Worm (Caenorhabditis elegans): ENCODE data around the gene gcy-22.

Gene gcy-22

DNA sequence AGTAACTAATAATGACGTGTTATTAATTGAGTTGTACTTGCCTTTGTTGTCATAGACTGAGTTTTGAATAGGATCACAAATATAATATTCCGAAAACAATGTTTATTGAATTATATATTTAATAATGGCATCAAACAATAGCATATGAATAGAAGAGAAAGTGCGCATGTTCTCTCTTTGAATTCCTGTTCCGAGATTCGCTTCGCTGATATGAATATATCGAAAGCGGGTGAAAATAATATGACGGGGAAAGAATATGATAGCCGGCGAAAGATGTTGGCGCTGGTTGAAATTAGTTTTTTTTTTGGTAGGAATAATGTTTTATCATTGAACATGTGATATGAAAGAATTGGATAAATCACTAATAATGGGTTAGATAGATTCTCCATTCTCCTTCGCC lies 4.8 kb downstream of the gcy-22 start, which contains the start of gene T03D8.6:
TSS of gene T03D8.6 (minus strand) at position 298 of the 400 bp plus-strand sequence.
- TF ChIP-seq lsy-2 (tag; optimal IDR thresholded peaks at IDR 0.05) (no peak), gmeb-1 (tag; optimal IDR thresholded peaks at IDR 0.05) (no peak), nhr-237 (tag; optimal IDR thresholded peaks at IDR 0.05) (no peak), nhr-12 (tag; optimal IDR thresholded peaks at IDR 0.05) (no peak), elt-3 (tag; optimal IDR thresholded peaks at IDR 0.05) (no peak), mdl-1 (tag; optimal IDR thresholded peaks at IDR 0.05) (no peak), egl-27 (tag; optimal IDR thresholded peaks at IDR 0.05) (no peak), ztf-1 (GFP tag; conservative IDR thresholded peaks at IDR 0.05) (no peak), ztf-11 (tag; optimal IDR thresholded peaks at IDR 0.05) (no peak), unc-55 (GFP tag; optimal IDR thresholded peaks at IDR 0.05) (no peak), ZK546.5 (tag; optimal IDR thresholded peaks at IDR 0.05) (no peak), ceh-16 (tag; optimal IDR thresholded peaks at IDR 0.05) (no peak)

DNA sequence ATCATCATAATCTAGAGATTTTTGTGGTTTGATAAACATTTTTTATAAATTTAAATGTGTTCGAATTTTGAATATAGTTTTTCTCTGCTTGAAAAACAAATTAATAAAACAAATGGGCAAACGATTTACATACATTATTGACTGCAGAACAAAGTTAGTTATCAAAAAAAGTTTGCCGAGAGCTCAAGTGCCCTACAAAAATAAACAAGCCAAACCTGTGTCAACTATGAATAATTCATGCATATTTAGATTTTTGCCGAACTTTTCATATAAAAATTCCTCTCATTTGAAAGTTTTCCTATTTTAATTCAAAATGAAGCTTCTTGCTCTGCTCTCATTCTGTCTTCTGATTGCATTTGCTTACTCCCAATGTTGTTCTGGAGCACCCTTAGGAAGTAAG lies 9.0 kb downstream of the gcy-22 start, which contains the start of gene sshk-1:
TSS of gene sshk-1 (plus strand) at position 301 of the 400 bp plus-strand sequence.
- TF ChIP-seq unc-55 (GFP tag; optimal IDR thresholded peaks at IDR 0.05) (no peak), F13H6.1 (tag; optimal IDR thresholded peaks at IDR 0.05) (no peak), nhr-12 (tag; optimal IDR thresholded peaks at IDR 0.05) (no peak), R02D3.7 (tag; optimal IDR thresholded peaks at IDR 0.05) (no peak), snpc-4 (tag; optimal IDR thresholded peaks at IDR 0.05) (no peak)

DNA sequence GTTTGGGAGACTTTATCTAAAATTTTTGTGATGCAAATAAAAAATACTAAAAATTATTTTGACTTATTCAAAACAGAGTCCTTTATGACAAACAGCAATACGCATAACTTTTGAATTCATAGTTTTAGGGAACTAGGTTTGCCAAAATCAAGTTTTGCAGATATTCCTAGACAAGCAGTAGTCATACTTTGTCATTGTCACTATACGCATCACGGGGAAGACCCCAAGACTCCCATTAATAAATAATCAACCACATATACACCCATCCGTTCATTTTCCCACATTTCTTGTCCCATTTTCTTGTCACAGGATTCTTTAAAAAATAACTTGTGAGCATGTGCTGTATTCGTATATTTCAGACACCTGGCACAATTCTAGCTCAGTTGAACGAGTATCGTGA lies 10.4 kb downstream of the gcy-22 start, which contains the start of gene Y44A6D.7:
TSS of gene Y44A6D.7 (plus strand) at position 301 of the 400 bp plus-strand sequence.
- TF ChIP-seq ceh-82 (tag; optimal IDR thresholded peaks at IDR 0.05) (no peak), unc-55 (GFP tag; optimal IDR thresholded peaks at IDR 0.05) (peak; percentile 39)

DNA sequence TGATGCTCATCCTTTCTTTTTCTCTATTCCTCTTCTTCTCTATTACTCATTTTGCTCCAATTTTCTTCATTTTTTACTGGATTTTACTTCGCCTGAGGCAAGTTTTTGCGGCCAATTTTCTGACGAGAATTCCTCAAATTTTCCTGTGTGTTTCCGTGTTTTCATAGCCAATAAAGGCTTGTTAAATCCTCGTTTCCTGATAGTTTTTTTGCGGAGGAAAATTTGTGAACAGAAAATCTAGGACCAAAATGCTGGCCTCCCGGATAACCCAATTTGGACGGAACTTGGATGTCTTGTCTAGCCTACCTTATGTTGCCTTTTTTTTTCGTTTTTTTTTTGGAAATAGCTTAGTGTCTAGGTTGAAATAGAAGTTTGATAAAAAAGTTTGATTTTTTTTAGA lies 11.2 kb downstream of the gcy-22 start:
- TF ChIP-seq elt-1 (tag; optimal IDR thresholded peaks at IDR 0.05), result no peak
- TF ChIP-seq lin-13 (GFP tag; optimal IDR thresholded peaks at IDR 0.05), result no peak
- TF ChIP-seq dmd-4 (tag; optimal IDR thresholded peaks at IDR 0.05), result no peak
- no peak for TF ChIP-seq nhr-23 (tag; optimal IDR thresholded peaks at IDR 0.05)
- TF ChIP-seq C34F6.9 (tag; optimal IDR thresholded peaks at IDR 0.05), result no peak
- no peak for TF ChIP-seq ztf-1 (GFP tag; conservative IDR thresholded peaks at IDR 0.05)

DNA sequence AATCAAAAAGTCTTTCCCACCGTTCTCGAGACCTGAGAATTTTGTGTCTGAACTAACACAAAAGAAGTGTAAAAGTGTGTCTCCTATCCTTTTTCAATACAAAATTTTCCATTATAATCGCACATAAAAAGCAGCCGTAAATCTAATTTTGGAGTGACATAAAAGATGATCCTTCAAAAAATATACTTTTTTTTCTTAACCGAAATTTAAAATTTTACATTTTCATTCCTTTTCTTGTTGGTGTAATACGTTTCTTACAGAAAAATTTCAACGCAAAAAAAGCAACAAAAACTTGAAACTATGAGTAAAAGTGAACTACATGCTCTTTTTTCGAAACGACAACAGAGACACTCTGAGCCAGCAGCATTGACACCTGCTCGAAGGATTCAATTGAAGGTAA lies 17.8 kb downstream of the gcy-22 start, which contains the start of gene Y44A6D.6:
TSS of gene Y44A6D.6 (plus strand) at position 301 of the 400 bp plus-strand sequence.
- no peak for TF ChIP-seq Y55F3AM.14 (GFP tag; optimal IDR thresholded peaks at IDR 0.05)
- no peak for TF ChIP-seq nhr-11 (tag; optimal IDR thresholded peaks at IDR 0.05)
- no peak for TF ChIP-seq skn-1 (tag; optimal IDR thresholded peaks at IDR 0.05)

DNA sequence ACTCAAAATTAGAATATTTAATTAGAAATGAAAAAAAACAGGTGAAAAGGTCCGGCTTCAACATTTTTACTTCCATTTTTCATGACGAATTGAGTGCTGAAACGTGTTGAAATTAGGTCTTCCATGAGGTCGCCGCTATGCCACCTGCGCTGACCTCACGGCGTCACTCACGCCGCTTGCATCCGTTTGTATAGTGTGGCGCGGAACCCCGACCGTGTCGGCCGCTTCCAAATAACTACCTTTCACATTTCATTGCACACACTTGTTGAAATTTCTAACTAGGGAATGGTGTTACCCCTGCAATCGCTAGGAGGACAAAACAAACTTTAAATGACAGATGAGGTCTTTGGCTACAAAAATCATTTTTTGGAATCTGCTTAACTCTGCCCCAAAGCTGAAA lies 21.4 kb downstream of the gcy-22 start:
- peak; percentile 90 for TF ChIP-seq snpc-4 (tag; optimal IDR thresholded peaks at IDR 0.05)

DNA sequence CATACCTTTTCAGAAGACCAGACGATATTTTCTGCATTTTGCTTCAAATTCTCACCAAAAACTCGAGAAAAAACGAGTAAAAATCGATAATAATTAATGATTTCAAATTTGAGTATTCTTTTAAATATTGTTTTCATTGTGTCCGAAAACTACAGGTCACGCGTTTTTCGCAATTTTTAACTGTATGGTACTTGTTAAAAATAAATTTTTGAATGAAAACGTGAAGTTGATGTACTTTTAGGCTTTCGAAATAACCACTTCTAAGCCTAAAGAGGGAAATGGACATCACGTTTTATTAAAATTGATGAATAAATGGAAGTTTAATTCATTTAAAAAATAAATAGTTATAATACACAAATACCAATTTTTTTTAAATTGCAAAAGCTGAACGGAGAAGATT lies 22.0 kb downstream of the gcy-22 start, which contains the start of gene Y44A6D.5:
TSS of gene Y44A6D.5 (minus strand) at position 101 of the 400 bp plus-strand sequence.
- TF ChIP-seq mab-5 (tag; optimal IDR thresholded peaks at IDR 0.05) (no peak), F13H6.1 (tag; optimal IDR thresholded peaks at IDR 0.05) (no peak), sma-3 (GFP tag; optimal IDR thresholded peaks at IDR 0.05) (no peak), gmeb-1 (tag; optimal IDR thresholded peaks at IDR 0.05) (no peak), elt-1 (tag; optimal IDR thresholded peaks at IDR 0.05) (no peak), unc-62 (GFP tag; optimal IDR thresholded peaks at IDR 0.05) (no peak), ama-1 (optimal IDR thresholded peaks at IDR 0.05) (no peak), ceh-82 (tag; optimal IDR thresholded peaks at IDR 0.05) (no peak), nhr-23 (tag; optimal IDR thresholded peaks at IDR 0.05) (no peak), crh-2 (tag; optimal IDR thresholded peaks at IDR 0.05) (no peak), nhr-21 (tag; optimal IDR thresholded peaks at IDR 0.05) (no peak)

DNA sequence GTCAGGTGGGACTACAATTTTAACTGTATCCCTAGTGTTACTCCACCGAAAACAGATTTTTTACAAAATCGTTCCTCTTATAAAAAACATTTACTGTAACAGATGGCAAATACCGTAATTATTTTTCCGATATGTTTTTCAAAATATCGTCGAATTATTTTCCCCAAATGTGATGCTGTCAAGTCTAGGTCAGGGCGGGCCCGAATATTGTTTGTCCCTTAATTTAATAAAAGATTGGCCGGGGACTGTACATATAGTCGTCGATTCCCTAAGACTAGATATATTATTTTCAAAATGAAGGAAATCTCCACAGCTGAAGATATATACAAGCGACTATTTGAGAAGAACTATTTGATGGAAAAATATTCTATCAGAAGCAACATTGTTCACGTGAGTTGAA lies 26.9 kb downstream of the gcy-22 start, which contains the start of gene sdf-9:
TSS of gene sdf-9 (plus strand) at position 301 of the 400 bp plus-strand sequence.
- TF ChIP-seq lin-11 (tag; optimal IDR thresholded peaks at IDR 0.05), result no peak
- no peak for TF ChIP-seq nhr-77 (tag; optimal IDR thresholded peaks at IDR 0.05)
- no peak for TF ChIP-seq lin-39 (tag; optimal IDR thresholded peaks at IDR 0.05)
- TF ChIP-seq nhr-237 (tag; optimal IDR thresholded peaks at IDR 0.05), result no peak
- no peak for TF ChIP-seq mdl-1 (tag; optimal IDR thresholded peaks at IDR 0.05)
- no peak for TF ChIP-seq nhr-25 (tag; optimal IDR thresholded peaks at IDR 0.05)
- no peak for TF ChIP-seq ama-1 (optimal IDR thresholded peaks at IDR 0.05)
- TF ChIP-seq dmd-4 (tag; optimal IDR thresholded peaks at IDR 0.05), result no peak
- no peak for TF ChIP-seq alr-1 (tag; optimal IDR thresholded peaks at IDR 0.05)
- no peak for TF ChIP-seq skn-1 (tag; optimal IDR thresholded peaks at IDR 0.05)
- no peak for TF ChIP-seq sma-9 (GFP tag; optimal IDR thresholded peaks at IDR 0.05)
- no peak for TF ChIP-seq sma-9 (tag; optimal IDR thresholded peaks at IDR 0.05)

All from whole organism, L2 larva.